Fruit fly (Drosophila melanogaster): ENCODE data around the gene CG31717.

CG31717 gene

DNA sequence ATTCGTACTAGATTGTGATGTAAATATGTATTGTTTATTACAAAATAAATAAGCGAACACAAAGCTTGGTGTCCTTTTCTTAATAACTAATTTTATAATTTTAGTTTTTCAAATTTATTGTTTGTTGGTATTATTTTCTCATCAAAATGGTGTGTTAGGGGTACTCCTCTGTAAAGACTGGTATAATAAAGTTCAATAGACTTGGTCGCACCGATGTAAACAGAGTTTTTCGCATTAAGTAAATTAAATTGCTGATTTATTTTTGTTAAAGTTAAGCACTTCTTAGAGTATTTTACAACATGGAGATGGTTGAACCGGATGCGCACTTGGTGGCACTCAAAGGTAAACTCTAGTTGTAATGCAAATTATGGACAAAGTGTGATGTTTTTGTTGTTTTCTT, 16.0 kb downstream of the CG31717 start, which contains the start of gene CG4953:
Gene CG4953, plus strand, starts transcription at position 193 of the 400 bp plus-strand sequence.
- no peak for TF ChIP-seq CG10669 (GFP tag; optimal IDR thresholded peaks at IDR 0.05)
- peak; percentile 78 for TF ChIP-seq fkh (GFP tag; optimal IDR thresholded peaks at IDR 0.05)

DNA sequence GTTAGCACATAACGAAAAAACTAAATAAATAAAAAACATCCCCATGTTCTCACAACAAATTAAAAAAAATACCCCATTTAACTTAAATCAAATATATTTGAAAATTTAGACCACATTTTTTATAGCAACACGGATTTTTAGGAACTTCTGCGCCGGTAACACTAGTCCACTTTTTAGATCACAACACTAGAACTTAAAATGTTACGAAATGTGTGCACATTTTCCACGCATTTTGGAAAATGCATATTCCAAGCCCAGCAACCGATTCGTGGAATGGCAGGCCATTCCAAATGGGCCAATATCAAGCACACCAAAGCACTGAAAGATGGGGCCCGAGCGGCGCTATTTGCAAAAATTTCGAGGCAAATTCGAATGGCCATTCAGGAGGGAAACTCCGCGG, 18.2 kb downstream of the CG31717 start, which contains the start of gene CG4957:
Gene CG4957, plus strand, starts transcription at position 185 of the 400 bp plus-strand sequence.
- no peak for TF ChIP-seq CG31627 (GFP tag; optimal IDR thresholded peaks at IDR 0.05)
- no peak for TF ChIP-seq fd59A (GFP tag; optimal IDR thresholded peaks at IDR 0.05)
- TF ChIP-seq Sox15 (GFP tag; optimal IDR thresholded peaks at IDR 0.05) = no peak
- TF ChIP-seq CG8119 (GFP tag; IDR thresholded peaks at IDR 0.05) = no peak
- no peak for TF ChIP-seq CG7368 (GFP tag; optimal IDR thresholded peaks at IDR 0.05)
- TF ChIP-seq dsx (GFP tag; optimal IDR thresholded peaks at IDR 0.05; ENCODE audit: poor library complexity, severe bottlenecking) = no peak
- no peak for TF ChIP-seq fkh (GFP tag; optimal IDR thresholded peaks at IDR 0.05)
- TF ChIP-seq OdsH (GFP tag; optimal IDR thresholded peaks at IDR 0.05) = no peak
- TF ChIP-seq CG15336 (GFP tag; IDR thresholded peaks at IDR 0.05) = no peak
- no peak for TF ChIP-seq eg (GFP tag; IDR thresholded peaks at IDR 0.05)
- TF ChIP-seq spab (GFP tag; optimal IDR thresholded peaks at IDR 0.05) = no peak
- no peak for TF ChIP-seq lz (GFP tag; optimal IDR thresholded peaks at IDR 0.05)
- TF ChIP-seq net (GFP tag; optimal IDR thresholded peaks at IDR 0.05) = no peak
- no peak for TF ChIP-seq Hr39 (GFP tag; optimal IDR thresholded peaks at IDR 0.05)
- TF ChIP-seq CG3032 (tag; optimal IDR thresholded peaks at IDR 0.05) = no peak

DNA sequence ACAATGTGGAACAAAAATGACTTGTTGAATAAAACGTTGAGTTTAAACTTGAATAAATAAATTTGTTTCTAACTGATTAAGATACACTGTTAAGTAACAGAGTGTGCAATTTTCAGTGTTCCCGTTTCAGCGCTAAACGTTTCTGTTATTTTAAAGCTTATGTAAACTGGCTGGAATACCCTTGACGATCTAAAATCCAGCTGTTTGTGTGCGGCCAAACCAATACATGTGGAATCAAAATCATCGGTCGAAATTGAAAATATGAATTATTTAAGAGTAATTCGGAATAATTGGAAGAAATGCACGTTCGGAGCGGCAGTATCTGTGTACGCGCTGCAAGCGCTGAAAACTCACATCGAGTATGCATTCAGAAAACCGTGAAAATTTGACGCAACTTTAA, 19.3 kb downstream of the CG31717 start, which contains the start of gene Mulk:
Gene Mulk, plus strand, starts transcription at position 198 of the 400 bp plus-strand sequence.
- TF ChIP-seq Sox15 (GFP tag; optimal IDR thresholded peaks at IDR 0.05) (no peak), fd85E (GFP tag; optimal IDR thresholded peaks at IDR 0.05) (no peak), CG34406 (GFP tag; optimal IDR thresholded peaks at IDR 0.05) (no peak), Hr39 (GFP tag; optimal IDR thresholded peaks at IDR 0.05) (no peak), CG11294 (GFP tag; IDR thresholded peaks at IDR 0.05) (no peak), CG6808 (GFP tag; optimal IDR thresholded peaks at IDR 0.05) (no peak)

DNA sequence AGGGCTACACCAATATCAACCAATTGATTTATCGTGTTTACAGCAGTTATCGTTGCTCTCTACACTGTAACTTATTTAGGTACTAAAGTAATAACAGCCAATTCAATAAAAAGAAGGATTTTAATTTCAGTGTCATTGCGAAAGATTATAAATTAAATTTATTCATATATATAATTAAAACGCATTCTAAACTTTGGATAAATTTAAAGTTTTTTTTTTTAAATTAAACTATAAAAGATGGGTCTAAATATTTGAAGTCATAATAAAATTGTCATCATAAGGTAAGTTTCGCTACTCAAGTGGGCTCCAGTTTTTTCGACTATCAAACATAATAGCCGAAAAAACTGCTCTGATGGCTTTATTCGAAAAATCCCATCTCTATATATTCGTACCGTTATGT, 21.7 kb downstream of the CG31717 start, which contains the start of gene trk:
Gene trk, minus strand, starts transcription at position 101 of the 400 bp plus-strand sequence.
- TF ChIP-seq CG6276 (GFP tag; optimal IDR thresholded peaks at IDR 0.05) = no peak
- no peak for TF ChIP-seq CG3919 (GFP tag; optimal IDR thresholded peaks at IDR 0.05)
- TF ChIP-seq lz (GFP tag; optimal IDR thresholded peaks at IDR 0.05) = no peak
- TF ChIP-seq achi (GFP tag; optimal IDR thresholded peaks at IDR 0.05) = no peak
- TF ChIP-seq CG15336 (GFP tag; IDR thresholded peaks at IDR 0.05) = no peak
- no peak for TF ChIP-seq CG6792 (GFP tag; optimal IDR thresholded peaks at IDR 0.05)
- no peak for TF ChIP-seq Eip75B (GFP tag; optimal IDR thresholded peaks at IDR 0.05)
- TF ChIP-seq CG11762 (GFP tag; optimal IDR thresholded peaks at IDR 0.05; ENCODE audit: insufficient read depth) = no peak
- TF ChIP-seq CG11294 (GFP tag; IDR thresholded peaks at IDR 0.05) = no peak
- no peak for TF ChIP-seq CG32006 (GFP tag; optimal IDR thresholded peaks at IDR 0.05)
- TF ChIP-seq OdsH (GFP tag; optimal IDR thresholded peaks at IDR 0.05) = no peak
- no peak for TF ChIP-seq Ets96B (tag; optimal IDR thresholded peaks at IDR 0.05)
- no peak for TF ChIP-seq CG9139 (GFP tag; optimal IDR thresholded peaks at IDR 0.05)
- no peak for TF ChIP-seq fd59A (GFP tag; optimal IDR thresholded peaks at IDR 0.05)

DNA sequence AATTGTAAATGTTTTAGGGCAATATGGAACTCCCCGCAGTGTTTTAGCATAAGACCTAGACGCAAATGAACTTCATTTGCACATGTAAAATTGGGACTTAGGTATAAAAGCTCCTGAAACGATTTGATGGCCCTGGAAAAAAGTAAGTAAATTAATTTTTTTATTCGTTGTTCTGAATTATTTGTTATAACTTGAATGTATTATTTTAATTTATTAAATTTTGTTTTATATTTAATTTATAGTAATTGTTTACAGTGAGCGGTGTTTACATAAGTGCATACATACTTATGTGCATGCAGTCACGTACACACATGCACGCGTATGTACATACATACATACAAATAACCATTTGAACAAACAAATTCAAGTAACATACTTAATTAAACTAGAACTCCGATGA, 25.9 kb downstream of the CG31717 start:
- TF ChIP-seq CG3032 (tag; optimal IDR thresholded peaks at IDR 0.05) (peak; percentile 67), net (GFP tag; optimal IDR thresholded peaks at IDR 0.05) (no peak), CG15336 (GFP tag; IDR thresholded peaks at IDR 0.05) (peak; percentile 82), fd85E (GFP tag; optimal IDR thresholded peaks at IDR 0.05) (peak; percentile 5), CG8632 (GFP tag; optimal IDR thresholded peaks at IDR 0.05) (peak; percentile 42), CG11294 (GFP tag; IDR thresholded peaks at IDR 0.05) (peak; percentile 42; the same call in 1 of the 2 replicates), CG8319 (GFP tag; optimal IDR thresholded peaks at IDR 0.05) (no peak), fkh (GFP tag; optimal IDR thresholded peaks at IDR 0.05) (peak; percentile 21), CG8119 (GFP tag; IDR thresholded peaks at IDR 0.05) (peak; percentile 70; the same call in 2 of the 3 replicates), Eip78C (GFP tag) (peak; percentile 84), CG6792 (GFP tag; optimal IDR thresholded peaks at IDR 0.05) (peak; percentile 20), acj6 (GFP tag; optimal IDR thresholded peaks at IDR 0.05) (peak; percentile 32), Ets96B (tag; optimal IDR thresholded peaks at IDR 0.05) (peak; percentile 69), CG11762 (GFP tag; optimal IDR thresholded peaks at IDR 0.05; ENCODE audit: insufficient read depth) (no peak), achi (GFP tag; optimal IDR thresholded peaks at IDR 0.05) (no peak), CG6854 (GFP tag; optimal IDR thresholded peaks at IDR 0.05) (peak; percentile 37)

Measured in whole organism, prepupa.